Fruit fly (Drosophila melanogaster) whole organism, wandering third instar larva: Measurements from ENCODE around the gene yellow-e2.

Source experiments
- Abd-B ChIP-seq: fragments of >200 bp; optimal IDR thresholded peaks from 2 replicates; lab custom pipeline; 2017; ENCODE audit warnings: missing biosample characterization, missing genetic modification characterization
- CG32264 ChIP-seq: fragments of 200-800 bp; sonication (Bioruptor generic); optimal IDR thresholded peaks from 2 replicates; lab custom pipeline; 2016; ENCODE audit warnings: missing biosample characterization, missing genetic modification characterization
- CG9705 ChIP-seq: fragments of 200-800 bp; sonication (Bioruptor generic); optimal IDR thresholded peaks from 2 replicates; lab custom pipeline; 2018; ENCODE audit warnings: missing biosample characterization, mild to moderate bottlenecking, missing genetic modification characterization
- CrebA ChIP-seq: fragments of 200-800 bp; sonication (Bioruptor generic); optimal IDR thresholded peaks from 2 replicates; lab custom pipeline; 2016; ENCODE audit warnings: missing biosample characterization, mild to moderate bottlenecking, missing genetic modification characterization, borderline replicate concordance
- Dfd ChIP-seq: fragments of >200 bp; optimal IDR thresholded peaks from 2 replicates; lab custom pipeline; 2017; ENCODE audit warnings: missing biosample characterization, missing genetic modification characterization
- Dif ChIP-seq: fragments of 200-275, 200-300 bp; sonication (Bioruptor generic); optimal IDR thresholded peaks from 2 replicates; lab custom pipeline; 2018; ENCODE audit warnings: missing biosample characterization, missing genetic modification characterization; ENCODE audit not compliant: partially characterized antibody
- GATAd ChIP-seq: sonication (Bioruptor generic); optimal IDR thresholded peaks from 2 replicates; lab custom pipeline; 2016; ENCODE audit warnings: missing biosample characterization, missing genetic modification characterization
- HLH106 ChIP-seq: fragments of 200-800 bp; optimal IDR thresholded peaks from 3 replicates; lab custom pipeline; 2019; ENCODE audit warnings: missing biosample characterization, mild to moderate bottlenecking, missing genetic modification characterization, moderate library complexity
- Hnf4 ChIP-seq: fragments of 200-800 bp; sonication (Bioruptor generic); optimal IDR thresholded peaks from 2 replicates; lab custom pipeline; 2016; ENCODE audit warnings: missing biosample characterization, mild to moderate bottlenecking, missing genetic modification characterization
- Hr78 ChIP-seq: fragments of >200 bp; optimal IDR thresholded peaks from 2 replicates; lab custom pipeline; 2017; ENCODE audit warnings: missing biosample characterization, missing genetic modification characterization
- Hr83 ChIP-seq: fragments of 200-300 bp; sonication (Bioruptor generic); optimal IDR thresholded peaks from 2 replicates; lab custom pipeline; 2016; ENCODE audit warnings: missing biosample characterization, mild to moderate bottlenecking, missing genetic modification characterization, moderate library complexity; ENCODE audit not compliant: poor library complexity, severe bottlenecking
- Jra ChIP-seq: sonication (Bioruptor generic); optimal IDR thresholded peaks from 2 replicates; lab custom pipeline; 2016; ENCODE audit warnings: missing biosample characterization, missing genetic modification characterization
- Mio ChIP-seq: sonication (Bioruptor generic); optimal IDR thresholded peaks from 2 replicates; lab custom pipeline; 2016; ENCODE audit warnings: missing biosample characterization, missing genetic modification characterization
- Rel ChIP-seq, 2 experiments: fragments of 200-800 bp; sonication (Bioruptor generic) in 1 of 2; optimal IDR thresholded peaks; 2 replicates in 1 of 2; 3 replicates in 1 of 2; lab custom pipeline; 2016 to 2019; ENCODE audit warnings: mild to moderate bottlenecking in 2 of 2, missing biosample characterization in 2 of 2, missing genetic modification characterization in 2 of 2, moderate library complexity in 1 of 2
- Sp1 ChIP-seq: fragments of 200-800 bp; sonication (Bioruptor generic); optimal IDR thresholded peaks from 3 replicates; lab custom pipeline; 2019; ENCODE audit warnings: missing biosample characterization, mild to moderate bottlenecking, missing genetic modification characterization, moderate library complexity
- Vsx2 ChIP-seq: fragments of 200-300, 225-300 bp; sonication (Bioruptor generic); optimal IDR thresholded peaks from 2 replicates; lab custom pipeline; 2018; ENCODE audit warnings: missing biosample characterization, missing genetic modification characterization; ENCODE audit not compliant: partially characterized antibody
- br ChIP-seq: fragments of 200-800 bp; sonication (Bioruptor generic); optimal IDR thresholded peaks from 2 replicates; lab custom pipeline; 2016; ENCODE audit warnings: missing biosample characterization, missing genetic modification characterization
- brk ChIP-seq: fragments of 200-800 bp; sonication (Bioruptor generic); optimal IDR thresholded peaks from 2 replicates; lab custom pipeline; 2016; ENCODE audit warnings: missing biosample characterization, mild to moderate bottlenecking, missing genetic modification characterization
- dl ChIP-seq, 2 experiments: fragments of 175-275, 200-275 bp in 1 of 2; fragments of 200-275 bp in 1 of 2; sonication (Bioruptor generic); optimal IDR thresholded peaks; lab custom pipeline; 2018; ENCODE audit warnings: mild to moderate bottlenecking in 2 of 2, missing biosample characterization in 2 of 2, missing genetic modification characterization in 2 of 2, moderate library complexity in 2 of 2; ENCODE audit not compliant: partially characterized antibody in 2 of 2, insufficient read depth in 1 of 2
- dmrt93B ChIP-seq: fragments of 200-800 bp; sonication (Bioruptor generic); optimal IDR thresholded peaks from 2 replicates; lab custom pipeline; 2018; ENCODE audit warnings: missing biosample characterization, mild to moderate bottlenecking, missing genetic modification characterization
- dsf ChIP-seq: sonication (Bioruptor generic); optimal IDR thresholded peaks from 2 replicates; lab custom pipeline; 2016; ENCODE audit warnings: missing biosample characterization, missing genetic modification characterization, borderline replicate concordance
- ey ChIP-seq: fragments of 200-800 bp; sonication (Bioruptor generic); optimal IDR thresholded peaks from 2 replicates; lab custom pipeline; 2016; ENCODE audit warnings: missing biosample characterization, missing genetic modification characterization
- foxo ChIP-seq, 2 experiments: fragments of 200-800 bp; sonication (Bioruptor generic); optimal IDR thresholded peaks; 2 replicates in 1 of 2; 3 replicates in 1 of 2; lab custom pipeline; 2016 to 2017; ENCODE audit warnings: missing biosample characterization in 2 of 2, missing genetic modification characterization in 2 of 2
- fru ChIP-seq: fragments of 200-800 bp; sonication (Bioruptor generic); optimal IDR thresholded peaks from 3 replicates; lab custom pipeline; 2016; ENCODE audit warnings: missing biosample characterization, mild to moderate bottlenecking, missing genetic modification characterization
- jim ChIP-seq: fragments of 175-275, 200-325 bp; sonication (Bioruptor generic); optimal IDR thresholded peaks from 2 replicates; lab custom pipeline; 2016; ENCODE audit warnings: missing biosample characterization, mild to moderate bottlenecking, missing genetic modification characterization
- lola ChIP-seq: fragments of >200 bp; optimal IDR thresholded peaks from 2 replicates; lab custom pipeline; 2017; ENCODE audit warnings: missing biosample characterization, missing genetic modification characterization
- rgr ChIP-seq: fragments of 200-800 bp; sonication (Bioruptor generic); optimal IDR thresholded peaks from 3 replicates; lab custom pipeline; 2016; ENCODE audit warnings: missing biosample characterization, mild to moderate bottlenecking, missing genetic modification characterization
- sage ChIP-seq: fragments of 200-800 bp; sonication (Bioruptor generic); optimal IDR thresholded peaks from 2 replicates; lab custom pipeline; 2016; ENCODE audit warnings: missing biosample characterization, mild to moderate bottlenecking, missing genetic modification characterization
- sv ChIP-seq: fragments of 200-800 bp; sonication (Bioruptor generic); optimal IDR thresholded peaks from 3 replicates; lab custom pipeline; 2016; ENCODE audit warnings: missing biosample characterization, missing genetic modification characterization
- tai ChIP-seq: sonication (Bioruptor generic); optimal IDR thresholded peaks from 2 replicates; lab custom pipeline; 2016; ENCODE audit warnings: missing biosample characterization, missing genetic modification characterization
- usp ChIP-seq: fragments of >200 bp; optimal IDR thresholded peaks from 2 replicates; lab custom pipeline; 2017; ENCODE audit warnings: missing biosample characterization, missing genetic modification characterization
- woc ChIP-seq: sonication (Bioruptor generic); optimal IDR thresholded peaks from 2 replicates; lab custom pipeline; 2016; ENCODE audit warnings: missing biosample characterization, mild to moderate bottlenecking, missing genetic modification characterization

Gene yellow-e2

dm6 chr3R:13419979-13420378 is 13.2 kb upstream of the yellow-e2 start, which contains the start of gene Ir87a:
Ir87a (plus strand) TSS chr3R:13420279.
- TF ChIP-seq dsf (GFP tag; lab: Kevin White, UChicago) (no peak), rgr (GFP tag; lab: Kevin White, UChicago) (no peak), Sp1 (no peak), dmrt93B (GFP tag; lab: Kevin White, UChicago) (no peak), Dfd (GFP tag; lab: Kevin White, UChicago) (no peak), br (GFP tag; lab: Kevin White, UChicago) (no peak), Rel (GFP tag; optimal IDR thresholded peaks at IDR 0.05; lab: Kevin White, UChicago) (no peak), Rel (tag; optimal IDR thresholded peaks at IDR 0.05; lab: Kevin White, UChicago) (no peak), sage (GFP tag; lab: Kevin White, UChicago) (no peak), Dif (GFP tag; lab: Kevin White, UChicago) (no peak), HLH106 (tag; lab: Kevin White, UChicago) (no peak), Mio (GFP tag; lab: Kevin White, UChicago) (no peak), sv (no peak), tai (GFP tag; lab: Kevin White, UChicago) (no peak), brk (GFP tag; lab: Kevin White, UChicago) (no peak), Hr83 (GFP tag; lab: Kevin White, UChicago) (no peak), Abd-B (GFP tag; lab: Kevin White, UChicago) (no peak), Vsx2 (GFP tag; lab: Kevin White, UChicago) (no peak), CrebA (GFP tag; lab: Kevin White, UChicago) (no peak), Jra (GFP tag; lab: Kevin White, UChicago) (no peak)

dm6 chr3R:13417067-13417595 is 10.3 kb upstream of the yellow-e2 start:
- no peak for TF ChIP-seq Sp1
- no peak for TF ChIP-seq lola (GFP tag; lab: Kevin White, UChicago)

dm6 chr3R:13415186-13415585 is 8.4 kb upstream of the yellow-e2 start, which contains the start of gene yellow-e:
yellow-e (minus strand) TSS chr3R:13415286.
- TF ChIP-seq ey (GFP tag; lab: Kevin White, UChicago) (no peak), Hnf4 (no peak), Hr83 (GFP tag; lab: Kevin White, UChicago) (no peak), Sp1 (no peak), fru (GFP tag; lab: Kevin White, UChicago) (no peak), Dfd (GFP tag; lab: Kevin White, UChicago) (no peak), brk (GFP tag; lab: Kevin White, UChicago) (no peak), GATAd (GFP tag; lab: Kevin White, UChicago) (no peak), woc (GFP tag; lab: Kevin White, UChicago) (no peak), Dif (GFP tag; lab: Kevin White, UChicago) (no peak), jim (GFP tag; lab: Kevin White, UChicago) (no peak)
- TF ChIP-seq, all 38 proteins: peak for 0

dm6 chr3R:13412704-13413103 is 5.9 kb upstream of the yellow-e2 start:
- TF ChIP-seq brk (GFP tag; lab: Kevin White, UChicago) = no peak
- no peak for TF ChIP-seq Dif (GFP tag; lab: Kevin White, UChicago)
- TF ChIP-seq Vsx2 (GFP tag; lab: Kevin White, UChicago) = no peak
- TF ChIP-seq br (GFP tag; lab: Kevin White, UChicago) = no peak
- TF ChIP-seq Rel (GFP tag; optimal IDR thresholded peaks at IDR 0.05; lab: Kevin White, UChicago) = no peak
- no peak for TF ChIP-seq Rel (tag; optimal IDR thresholded peaks at IDR 0.05; lab: Kevin White, UChicago)
- TF ChIP-seq usp (GFP tag; lab: Kevin White, UChicago) = no peak
- no peak for TF ChIP-seq fru (GFP tag; lab: Kevin White, UChicago)
- no peak for TF ChIP-seq lola (GFP tag; lab: Kevin White, UChicago)
- no peak for TF ChIP-seq foxo (GFP tag; optimal IDR thresholded peaks at IDR 0.05; lab: Kevin White, UChicago)
- TF ChIP-seq CG9705 (GFP tag; lab: Kevin White, UChicago) = no peak
- no peak for TF ChIP-seq CG32264
- no peak for TF ChIP-seq Mio (GFP tag; lab: Kevin White, UChicago)
- no peak for TF ChIP-seq GATAd (GFP tag; lab: Kevin White, UChicago)
- no peak for TF ChIP-seq Hr83 (GFP tag; lab: Kevin White, UChicago)
- TF ChIP-seq Abd-B (GFP tag; lab: Kevin White, UChicago) = no peak
- TF ChIP-seq dl (GFP tag; optimal IDR thresholded peaks at IDR 0.05; lab: Kevin White, UChicago; ENCODE audit: insufficient read depth in 1 of 2, partially characterized antibody in 2 of 2) = no peak
- no peak for TF ChIP-seq CrebA (GFP tag; lab: Kevin White, UChicago)
- TF ChIP-seq HLH106 (tag; lab: Kevin White, UChicago) = no peak
- TF ChIP-seq Hr78 = no peak
